Fruit fly (Drosophila melanogaster) whole organism, prepupa: ENCODE measurements around the gene CG14131.

Experiments used
- CG1621 ChIP-seq: fragments of 200-800 bp; sonication (Bioruptor generic); optimal IDR thresholded peaks from 3 replicates; lab custom pipeline; 2018; ENCODE audit warnings: missing biosample characterization, mild to moderate bottlenecking, missing genetic modification characterization
- CG16779 ChIP-seq: fragments of 200-800 bp; sonication (Bioruptor generic); optimal IDR thresholded peaks from 3 replicates; lab custom pipeline; 2017; ENCODE audit warnings: missing biosample characterization, mild to moderate bottlenecking, missing genetic modification characterization
- CG31627 ChIP-seq: fragments of 200-800 bp; sonication (Bioruptor generic); optimal IDR thresholded peaks from 3 replicates; lab custom pipeline; 2016; ENCODE audit warnings: missing biosample characterization, missing genetic modification characterization
- CG34406 ChIP-seq: fragments of 200-800 bp; sonication (Bioruptor generic); optimal IDR thresholded peaks from 3 replicates; lab custom pipeline; 2016; ENCODE audit warnings: missing biosample characterization, missing genetic modification characterization
- CG7368 ChIP-seq: fragments of 200-800 bp; sonication (Bioruptor generic); optimal IDR thresholded peaks from 3 replicates; lab custom pipeline; 2016; ENCODE audit warnings: missing biosample characterization, missing genetic modification characterization
- Gug ChIP-seq: fragments of 200-800 bp; sonication (Bioruptor generic); IDR thresholded peaks from 2 replicates; pipeline ENCODE4 v1.3.6; 2022; ENCODE audit warnings: missing biosample characterization, missing genetic modification characterization
- OdsH ChIP-seq: fragments of 200-800 bp; sonication (Bioruptor generic); optimal IDR thresholded peaks from 3 replicates; lab custom pipeline; 2016; ENCODE audit warnings: missing biosample characterization, missing genetic modification characterization
- cyc ChIP-seq: fragments of 200-800 bp; sonication (Bioruptor generic); optimal IDR thresholded peaks from 3 replicates; lab custom pipeline; 2016; ENCODE audit warnings: missing biosample characterization, missing genetic modification characterization
- dsx ChIP-seq: fragments of 200-800 bp; optimal IDR thresholded peaks from 3 replicates; lab custom pipeline; 2019; ENCODE audit warnings: missing biosample characterization, mild to moderate bottlenecking, missing genetic modification characterization, moderate library complexity; ENCODE audit not compliant: poor library complexity, severe bottlenecking
- esn ChIP-seq: fragments of 200-800 bp; sonication (Bioruptor generic); optimal IDR thresholded peaks from 2 replicates; lab custom pipeline; 2016; ENCODE audit warnings: missing biosample characterization, mild to moderate bottlenecking, missing genetic modification characterization, moderate library complexity
- lz ChIP-seq: fragments of 200-800 bp; sonication (Bioruptor generic); optimal IDR thresholded peaks from 3 replicates; lab custom pipeline; 2016; ENCODE audit warnings: missing biosample characterization, missing genetic modification characterization
- ss ChIP-seq, 2 experiments: fragments of 200-800 bp; sonication (Bioruptor generic); optimal IDR thresholded peaks; 2 replicates in 1 of 2; 3 replicates in 1 of 2; lab custom pipeline; 2017 to 2018; ENCODE audit warnings: mild to moderate bottlenecking in 2 of 2, missing biosample characterization in 2 of 2, missing genetic modification characterization in 2 of 2, moderate library complexity in 1 of 2
- topi ChIP-seq: fragments of 200-800 bp; sonication (Bioruptor generic); optimal IDR thresholded peaks from 3 replicates; lab custom pipeline; 2016; ENCODE audit warnings: missing biosample characterization, missing genetic modification characterization
- vri ChIP-seq: fragments of 200-800 bp; sonication (Bioruptor generic); optimal IDR thresholded peaks from 3 replicates; lab custom pipeline; 2016; ENCODE audit warnings: missing biosample characterization, mild to moderate bottlenecking, missing genetic modification characterization

dm6 chr3L:11788936-11789352, 12.1 kb downstream of the CG14131 start:
- TF ChIP-seq ss (GFP tag; optimal IDR thresholded peaks at IDR 0.05; lab: Kevin White, UChicago), result no peak
- TF ChIP-seq esn (GFP tag; lab: Kevin White, UChicago), result no peak
- TF ChIP-seq CG16779, result peak; percentile 48
- TF ChIP-seq lz, result no peak
- no peak for TF ChIP-seq CG1621
- no peak for TF ChIP-seq OdsH (GFP tag; lab: Kevin White, UChicago)
- TF ChIP-seq CG31627, result no peak
- no peak for TF ChIP-seq cyc (GFP tag; lab: Kevin White, UChicago)
- no peak for TF ChIP-seq vri (GFP tag; lab: Kevin White, UChicago)
- TF ChIP-seq CG34406 (GFP tag; lab: Kevin White, UChicago), result no peak
- no peak for TF ChIP-seq Gug (GFP tag; lab: Robert Waterston, UW)
- TF ChIP-seq CG7368 (GFP tag; lab: Kevin White, UChicago), result no peak
- no peak for TF ChIP-seq topi (GFP tag; lab: Kevin White, UChicago)
- TF ChIP-seq dsx (GFP tag; lab: Kevin White, UChicago), result no peak
